Worm (Caenorhabditis elegans) whole organism, mixed stage, embryonic: ENCODE measurements around the gene ptb-1.

ENCODE experiments used
- ces-1 ChIP-seq: fragments of 150-350 bp; optimal IDR thresholded peaks from 2 replicates; lab custom pipeline; 2014; ENCODE audit warnings: missing biosample characterization, missing genetic modification reagents, missing genetic modification characterization
- lsy-2 ChIP-seq: fragments of 150-350 bp; optimal IDR thresholded peaks from 2 replicates; lab custom pipeline; 2014; ENCODE audit warnings: missing biosample characterization, missing genetic modification characterization
- nhr-12 ChIP-seq: fragments of 150-350 bp; optimal IDR thresholded peaks from 2 replicates; lab custom pipeline; 2014; ENCODE audit warnings: missing biosample characterization, missing genetic modification characterization
- nhr-237 ChIP-seq: fragments of 150-350 bp; optimal IDR thresholded peaks from 2 replicates; lab custom pipeline; 2014; ENCODE audit warnings: missing biosample characterization, missing genetic modification characterization
- nhr-28 ChIP-seq: fragments of 150-350 bp; optimal IDR thresholded peaks from 2 replicates; lab custom pipeline; 2014; ENCODE audit warnings: missing biosample characterization, missing genetic modification characterization
- nhr-76 ChIP-seq: sonication (generic microtip); optimal IDR thresholded peaks from 2 replicates; lab custom pipeline; 2017; ENCODE audit warnings: missing biosample characterization, missing genetic modification characterization
- pha-4 ChIP-seq: fragments of 150-350 bp; optimal IDR thresholded peaks from 2 replicates; lab custom pipeline; 2018; ENCODE audit warnings: missing biosample characterization, missing genetic modification reagents, missing genetic modification characterization
- snpc-4 ChIP-seq: fragments of 150-350 bp; optimal IDR thresholded peaks from 2 replicates; lab custom pipeline; 2014; ENCODE audit warnings: missing biosample characterization, missing genetic modification characterization
- unc-39 ChIP-seq: fragments of 150-350 bp; optimal IDR thresholded peaks from 2 replicates; lab custom pipeline; 2014; ENCODE audit warnings: missing biosample characterization, missing genetic modification characterization
- unc-62 ChIP-seq: fragments of 150-350 bp; optimal IDR thresholded peaks from 2 replicates; lab custom pipeline; 2014; ENCODE audit warnings: missing biosample characterization, missing genetic modification reagents, missing genetic modification characterization

DNA sequence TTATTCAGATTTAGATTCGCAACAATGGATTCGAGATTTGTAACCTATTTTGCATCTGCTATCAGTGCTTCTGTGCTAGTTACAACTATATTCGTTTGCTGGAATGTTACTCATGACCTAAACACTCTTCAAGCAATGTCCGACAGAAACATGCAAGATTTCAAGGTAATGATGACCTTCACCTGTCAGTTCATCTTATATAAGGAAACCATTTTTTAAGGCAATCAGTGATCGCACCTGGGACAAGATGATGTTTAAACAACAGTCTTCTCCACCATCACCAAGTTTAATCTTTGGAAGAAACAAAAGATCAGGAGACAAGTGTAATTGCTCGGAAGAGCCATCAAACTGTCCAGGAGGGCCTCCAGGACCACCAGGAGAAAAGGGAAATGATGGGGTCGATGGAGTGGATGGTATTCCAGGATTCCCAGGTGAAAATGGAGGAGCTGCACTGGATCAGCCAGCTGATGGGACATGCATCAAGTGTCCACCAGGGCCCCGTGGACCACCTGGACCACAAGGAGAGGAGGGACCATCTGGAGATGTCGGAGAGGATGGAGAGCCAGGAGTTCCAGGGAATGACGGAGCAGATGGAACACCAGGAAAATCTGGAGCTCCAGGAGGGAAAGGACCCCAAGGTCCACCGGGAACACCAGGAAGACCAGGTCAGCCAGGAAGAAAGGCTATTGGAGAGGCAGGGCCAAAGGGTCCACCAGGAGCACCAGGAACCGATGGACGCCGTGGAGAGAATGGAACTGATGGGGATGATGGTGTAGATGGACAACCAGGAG lies 28.4 kb downstream of the ptb-1 start, which contains the start of gene col-79:
- TF ChIP-seq nhr-237 (tag; lab: Kevin White, UChicago) (no peak), lsy-2 (tag; lab: Kevin White, UChicago) (no peak), unc-39 (tag; lab: Kevin White, UChicago) (no peak), snpc-4 (no peak), nhr-28 (tag; lab: Kevin White, UChicago) (no peak), pha-4 (tag; lab: Kevin White, UChicago) (no peak), unc-62 (no peak), nhr-76 (no peak), nhr-12 (tag; lab: Kevin White, UChicago) (no peak), ces-1 (GFP tag; lab: Kevin White, UChicago) (no peak)
